Worm (Caenorhabditis elegans): ENCODE results near the gene C30G12.1.
A peak's percentile ranks its signal among the peaks of the same experiment; 100 is the strongest.

The C30G12.1 gene

ce11 chrII:7305558-7305957 lies 6.4 kb downstream of the C30G12.1 start, which contains the start of gene brf-1:
Gene brf-1, plus strand, starts transcription at chrII:7305858.
- TF ChIP-seq unc-62 (GFP tag; optimal IDR thresholded peaks at IDR 0.05) (no peak), zip-8 (tag; optimal IDR thresholded peaks at IDR 0.05) (peak; percentile 37), unc-39 (tag; optimal IDR thresholded peaks at IDR 0.05) (no peak)

- TF ChIP-seq M03D4.4 (tag; optimal IDR thresholded peaks at IDR 0.05) (no peak), ces-1 (GFP tag; optimal IDR thresholded peaks at IDR 0.05) (no peak), ceh-43 (GFP tag; optimal IDR thresholded peaks at IDR 0.05) (no peak), nhr-28 (tag; optimal IDR thresholded peaks at IDR 0.05) (no peak), drap-1 (GFP tag; optimal IDR thresholded peaks at IDR 0.05) (no peak), snpc-4 (tag; optimal IDR thresholded peaks at IDR 0.05) (no peak), blmp-1 (tag; optimal IDR thresholded peaks at IDR 0.05) (no peak), sptf-1 (tag; optimal IDR thresholded peaks at IDR 0.05) (no peak), lin-13 (tag; optimal IDR thresholded peaks at IDR 0.05) (no peak), nhr-2 (tag; optimal IDR thresholded peaks at IDR 0.05) (no peak), bed-3 (GFP tag; optimal IDR thresholded peaks at IDR 0.05) (no peak)
These were observed 10.9 kb downstream of the C30G12.1 start, which contains the start of the genes F45E12.5 and cnep-1 for ce11 chrII:7310023-7310422. Gene F45E12.5, minus strand, starts transcription at chrII:7310115. Gene cnep-1, plus strand, starts transcription at chrII:7310348.

ce11 chrII:7314083-7314482 lies 14.9 kb downstream of the C30G12.1 start, which contains the start of gene F45E12.6:
Gene F45E12.6, minus strand, starts transcription at chrII:7314183.
- TF ChIP-seq zip-8 (tag; optimal IDR thresholded peaks at IDR 0.05), result no peak
- TF ChIP-seq mep-1 (tag; optimal IDR thresholded peaks at IDR 0.05), result no peak
- TF ChIP-seq ceh-83 (GFP tag; optimal IDR thresholded peaks at IDR 0.05), result no peak
- TF ChIP-seq mls-2 (tag; optimal IDR thresholded peaks at IDR 0.05), result no peak
- no peak for TF ChIP-seq sem-2 (GFP tag; optimal IDR thresholded peaks at IDR 0.05)
- TF ChIP-seq drap-1 (GFP tag; optimal IDR thresholded peaks at IDR 0.05), result no peak
- TF ChIP-seq nhr-28 (tag; optimal IDR thresholded peaks at IDR 0.05), result no peak
- no peak for TF ChIP-seq ces-1 (GFP tag; optimal IDR thresholded peaks at IDR 0.05)
- TF ChIP-seq snpc-4 (tag; optimal IDR thresholded peaks at IDR 0.05), result no peak
- TF ChIP-seq mab-5 (tag; optimal IDR thresholded peaks at IDR 0.05), result no peak
- TF ChIP-seq lsy-2 (tag; optimal IDR thresholded peaks at IDR 0.05), result no peak
- TF ChIP-seq nhr-76 (tag; optimal IDR thresholded peaks at IDR 0.05), result no peak
- TF ChIP-seq blmp-1 (tag; optimal IDR thresholded peaks at IDR 0.05), result no peak
- TF ChIP-seq ham-2 (GFP tag; optimal IDR thresholded peaks at IDR 0.05), result no peak
- no peak for TF ChIP-seq unc-120 (tag; optimal IDR thresholded peaks at IDR 0.05; ENCODE audit: poor library complexity, severe bottlenecking)
- no peak for TF ChIP-seq unc-39 (tag; optimal IDR thresholded peaks at IDR 0.05)
- TF ChIP-seq nhr-12 (tag; optimal IDR thresholded peaks at IDR 0.05), result no peak

- TF ChIP-seq mep-1 (tag; optimal IDR thresholded peaks at IDR 0.05) (no peak), ceh-83 (GFP tag; optimal IDR thresholded peaks at IDR 0.05) (no peak), mls-2 (tag; optimal IDR thresholded peaks at IDR 0.05) (no peak), elt-3 (tag; optimal IDR thresholded peaks at IDR 0.05) (no peak), ceh-39 (tag; optimal IDR thresholded peaks at IDR 0.05) (no peak), unc-62 (GFP tag; optimal IDR thresholded peaks at IDR 0.05) (no peak)
These were observed 18.3 kb downstream of the C30G12.1 start, which contains the start of gene F21D12.2 for ce11 chrII:7317468-7317867. Gene F21D12.2, plus strand, starts transcription at chrII:7317768.

- TF ChIP-seq ceh-43 (GFP tag; optimal IDR thresholded peaks at IDR 0.05), result no peak
These were observed 20.3 kb downstream of the C30G12.1 start for ce11 chrII:7319471-7319870.

- no peak for TF ChIP-seq zip-8 (tag; optimal IDR thresholded peaks at IDR 0.05)
- no peak for TF ChIP-seq mep-1 (tag; optimal IDR thresholded peaks at IDR 0.05)
- TF ChIP-seq snpc-4 (tag; optimal IDR thresholded peaks at IDR 0.05), result no peak
- peak; percentile 24 for TF ChIP-seq unc-120 (tag; optimal IDR thresholded peaks at IDR 0.05; ENCODE audit: poor library complexity, severe bottlenecking)
- no peak for TF ChIP-seq flh-1 (GFP tag; optimal IDR thresholded peaks at IDR 0.05)
- TF ChIP-seq hlh-1 (tag; optimal IDR thresholded peaks at IDR 0.05), result peak; percentile 70
- no peak for TF ChIP-seq elt-3 (tag; optimal IDR thresholded peaks at IDR 0.05)
- no peak for TF ChIP-seq sptf-1 (tag; optimal IDR thresholded peaks at IDR 0.05)
These were observed 24.2 kb downstream of the C30G12.1 start for ce11 chrII:7323317-7323716.

- no peak for TF ChIP-seq nhr-2 (tag; optimal IDR thresholded peaks at IDR 0.05)
- TF ChIP-seq tbx-8 (GFP tag; optimal IDR thresholded peaks at IDR 0.05), result no peak
- TF ChIP-seq bed-3 (GFP tag; optimal IDR thresholded peaks at IDR 0.05), result no peak
- TF ChIP-seq nhr-28 (tag; optimal IDR thresholded peaks at IDR 0.05), result no peak
- no peak for TF ChIP-seq mab-5 (tag; optimal IDR thresholded peaks at IDR 0.05)
- no peak for TF ChIP-seq ham-2 (GFP tag; optimal IDR thresholded peaks at IDR 0.05)
- no peak for TF ChIP-seq ceh-39 (tag; optimal IDR thresholded peaks at IDR 0.05)
- no peak for TF ChIP-seq zip-8 (tag; optimal IDR thresholded peaks at IDR 0.05)
- TF ChIP-seq cnd-1 (tag; optimal IDR thresholded peaks at IDR 0.05), result no peak
- TF ChIP-seq elt-1 (tag; optimal IDR thresholded peaks at IDR 0.05; ENCODE audit: borderline replicate concordance, insufficient read depth), result no peak
- TF ChIP-seq ces-1 (GFP tag; optimal IDR thresholded peaks at IDR 0.05), result no peak
- no peak for TF ChIP-seq unc-120 (tag; optimal IDR thresholded peaks at IDR 0.05; ENCODE audit: poor library complexity, severe bottlenecking)
- no peak for TF ChIP-seq sem-2 (GFP tag; optimal IDR thresholded peaks at IDR 0.05)
- TF ChIP-seq hlh-1 (tag; optimal IDR thresholded peaks at IDR 0.05), result no peak
- no peak for TF ChIP-seq drap-1 (GFP tag; optimal IDR thresholded peaks at IDR 0.05)
- TF ChIP-seq ztf-11 (tag; optimal IDR thresholded peaks at IDR 0.05), result no peak
- no peak for TF ChIP-seq mls-2 (tag; optimal IDR thresholded peaks at IDR 0.05)
- no peak for TF ChIP-seq nhr-76 (tag; optimal IDR thresholded peaks at IDR 0.05)
- no peak for TF ChIP-seq blmp-1 (tag; optimal IDR thresholded peaks at IDR 0.05)
- no peak for TF ChIP-seq ceh-43 (GFP tag; optimal IDR thresholded peaks at IDR 0.05)
These were observed 24.8 kb downstream of the C30G12.1 start, which contains the start of gene F21D12.3 for ce11 chrII:7323925-7324324. Gene F21D12.3, minus strand, starts transcription at chrII:7324025.
